Worm (Caenorhabditis elegans): ENCODE data around the gene C39D10.7.

DNA sequence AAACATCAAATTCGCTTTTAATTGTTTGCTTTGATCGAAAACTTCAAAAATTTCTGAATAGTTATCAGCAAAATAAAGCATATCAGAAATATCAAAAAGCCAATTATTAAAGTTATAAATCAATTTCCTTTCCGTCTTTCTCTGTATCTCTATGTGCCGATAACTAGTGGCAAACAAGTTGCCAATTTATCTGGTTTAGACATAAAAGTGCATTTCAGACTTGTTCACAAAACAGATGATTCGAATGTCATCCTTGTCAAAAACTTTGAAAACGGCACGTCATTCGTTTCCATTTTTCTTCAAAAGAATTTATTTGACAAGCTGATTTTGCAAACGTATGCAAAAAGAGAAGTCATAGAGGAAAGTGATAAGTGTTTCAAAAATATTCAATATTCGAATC, 46.4 kb downstream of the C39D10.7 start:
- TF ChIP-seq tab-1 (GFP tag; IDR thresholded peaks at IDR 0.05): no peak
- TF ChIP-seq ref-1 (GFP tag; conservative IDR thresholded peaks at IDR 0.05): no peak
- no peak for TF ChIP-seq med-1 (GFP tag; optimal IDR thresholded peaks at IDR 0.05; ENCODE audit: insufficient read depth)
- no peak for TF ChIP-seq flt-1 (GFP tag; IDR thresholded peaks at IDR 0.05)
- no peak for TF ChIP-seq ztf-29 (GFP tag; IDR thresholded peaks at IDR 0.05)

All from whole organism, midembryonic.